Worm (Caenorhabditis elegans) whole organism, L1 larva: ENCODE results near the gene rict-1.

Experiments used
- elt-3 ChIP-seq, 6 experiments: fragments of 150-350 bp in 1 of 6; sonication (generic microtip); optimal IDR thresholded peaks; 2 replicates each; lab custom pipeline; 2017 to 2018; ENCODE audit warnings: missing biosample characterization in 6 of 6, missing genetic modification characterization in 6 of 6, inconsistent platforms in 1 of 6
- fos-1 ChIP-seq: fragments of 150-350 bp; optimal IDR thresholded peaks from 2 replicates; lab custom pipeline; 2014; ENCODE audit warnings: missing biosample characterization, missing genetic modification characterization
- rnt-1 ChIP-seq: sonication (generic microtip); optimal IDR thresholded peaks from 2 replicates; lab custom pipeline; 2016; ENCODE audit warnings: mild to moderate bottlenecking, missing genetic modification characterization, moderate library complexity, missing compliant biosample characterization
- snpc-4 ChIP-seq: fragments of 150-350 bp; optimal IDR thresholded peaks from 2 replicates; lab custom pipeline; 2014; ENCODE audit warnings: missing biosample characterization, missing genetic modification characterization
- vab-15 ChIP-seq: sonication (generic microtip); optimal IDR thresholded peaks from 2 replicates; lab custom pipeline; 2017; ENCODE audit warnings: missing genotype, mild to moderate bottlenecking, missing genetic modification characterization, missing compliant biosample characterization

- TF ChIP-seq rnt-1 (tag; lab: Kevin White, UChicago) (no peak), fos-1 (tag; lab: Kevin White, UChicago) (no peak), elt-3 (tag; optimal IDR thresholded peaks at IDR 0.05; lab: Kevin White, UChicago) (no peak), snpc-4 (tag; lab: Kevin White, UChicago) (no peak), vab-15 (tag; lab: Kevin White, UChicago) (no peak)
These were observed 57.4 kb downstream of the rict-1 start for ce11 chrII:13059196-13059595.
